Fruit fly (Drosophila melanogaster) whole organism, embryonic: Measurements from ENCODE around the gene Tnks.

Experiments
- Abd-B ChIP-seq: fragments of 200-800 bp; sonication (Bioruptor generic); optimal IDR thresholded peaks from 2 replicates; lab custom pipeline; 2018; ENCODE audit warnings: missing biosample characterization, mild to moderate bottlenecking, missing genetic modification characterization, moderate library complexity
- Antp ChIP-seq: fragments of 200-800 bp; sonication (Bioruptor generic); optimal IDR thresholded peaks from 3 replicates; lab custom pipeline; 2016; ENCODE audit warnings: missing biosample characterization, missing genetic modification characterization
- Asciz ChIP-seq: fragments of 200-800 bp; sonication (Bioruptor generic); optimal IDR thresholded peaks from 2 replicates; lab custom pipeline; 2017; ENCODE audit warnings: missing biosample characterization, mild to moderate bottlenecking, missing genetic modification characterization, missing genetic modification reagents
- Atf6 ChIP-seq: fragments of 200-800 bp; sonication (Bioruptor generic); IDR thresholded peaks from 2 replicates; pipeline ENCODE4 v1.3.6; 2022; ENCODE audit warnings: missing biosample characterization, missing genetic modification characterization
- CG11695 ChIP-seq: fragments of 200-800 bp; sonication (Bioruptor generic); IDR thresholded peaks from 3 replicates; pipeline ENCODE4 v1.3.6; 2022; ENCODE audit warnings: missing biosample characterization, missing genetic modification characterization
- CG12155 ChIP-seq: fragments of 200-800 bp; sonication (Bioruptor generic); optimal IDR thresholded peaks from 3 replicates; lab custom pipeline; 2016; ENCODE audit warnings: missing biosample characterization, missing genetic modification characterization
- CG17361 ChIP-seq: fragments of 200-800 bp; sonication (Bioruptor generic); IDR thresholded peaks from 3 replicates; pipeline ENCODE4 v1.3.6; 2022; ENCODE audit warnings: missing biosample characterization, missing genetic modification characterization
- CG17568 ChIP-seq: fragments of 200-800 bp; sonication (Bioruptor generic); optimal IDR thresholded peaks from 2 replicates; lab custom pipeline; 2018; ENCODE audit warnings: missing biosample characterization, mild to moderate bottlenecking, missing genetic modification characterization, moderate library complexity
- CG1792 ChIP-seq: fragments of 200-800 bp; sonication (Bioruptor generic); optimal IDR thresholded peaks from 2 replicates; lab custom pipeline; 2016; ENCODE audit warnings: missing biosample characterization, missing genetic modification characterization
- CG18619 ChIP-seq: fragments of 200-800 bp; sonication (Bioruptor generic); optimal IDR thresholded peaks from 3 replicates; lab custom pipeline; 2017; ENCODE audit warnings: missing biosample characterization, mild to moderate bottlenecking, missing genetic modification characterization
- CG18764 ChIP-seq: fragments of 200-800 bp; sonication (Bioruptor generic); optimal IDR thresholded peaks from 3 replicates; lab custom pipeline; 2016; ENCODE audit warnings: missing biosample characterization, missing genetic modification characterization
- CG3065 ChIP-seq: fragments of 200-800 bp; sonication (Bioruptor generic); optimal IDR thresholded peaks from 2 replicates; lab custom pipeline; 2016; ENCODE audit warnings: missing biosample characterization, missing genetic modification characterization
- CG3281 ChIP-seq: fragments of 200-800 bp; sonication (Bioruptor generic); optimal IDR thresholded peaks from 3 replicates; lab custom pipeline; 2017; ENCODE audit warnings: missing biosample characterization, mild to moderate bottlenecking, missing genetic modification characterization
- CG33557 ChIP-seq: fragments of 200-800 bp; sonication (Bioruptor generic); optimal IDR thresholded peaks from 2 replicates; lab custom pipeline; 2019; ENCODE audit warnings: missing biosample characterization, mild to moderate bottlenecking, missing genetic modification characterization, moderate library complexity
- CG4282 ChIP-seq: fragments of 200-800 bp; sonication (Bioruptor generic); optimal IDR thresholded peaks from 2 replicates; lab custom pipeline; 2016; ENCODE audit warnings: missing biosample characterization, missing genetic modification characterization
- CG4730 ChIP-seq: fragments of 200-800 bp; sonication (Bioruptor generic); IDR thresholded peaks from 2 replicates; pipeline ENCODE4 v1.3.6; 2022; ENCODE audit warnings: missing biosample characterization, missing genetic modification characterization
- CG6272 ChIP-seq: fragments of 200-800 bp; sonication (Bioruptor generic); IDR thresholded peaks from 2 replicates; pipeline ENCODE4 v1.3.6; 2022; ENCODE audit warnings: missing biosample characterization, missing genetic modification characterization
- CG6654 ChIP-seq: fragments of 200-800 bp; sonication (Bioruptor generic); optimal IDR thresholded peaks from 2 replicates; lab custom pipeline; 2017; ENCODE audit warnings: missing biosample characterization, mild to moderate bottlenecking, missing genetic modification characterization
- CG6813 ChIP-seq: fragments of 200-800 bp; sonication (Bioruptor generic); optimal IDR thresholded peaks from 2 replicates; lab custom pipeline; 2017; ENCODE audit warnings: missing biosample characterization, missing genetic modification characterization, mild to moderate bottlenecking, moderate library complexity, missing genetic modification reagents
- CG6854 ChIP-seq: fragments of 200-800 bp; sonication (Bioruptor generic); optimal IDR thresholded peaks from 3 replicates; lab custom pipeline; 2017; ENCODE audit warnings: missing biosample characterization, mild to moderate bottlenecking, missing genetic modification characterization
- CG7357 ChIP-seq: fragments of 200-800 bp; sonication (Bioruptor generic); IDR thresholded peaks from 3 replicates; pipeline ENCODE4 v1.3.6; 2022; ENCODE audit warnings: missing biosample characterization, missing genetic modification characterization
- CG8765 ChIP-seq: fragments of 200-800 bp; sonication (Bioruptor generic); IDR thresholded peaks from 2 replicates; pipeline ENCODE4 v1.3.6; 2022; ENCODE audit warnings: missing biosample characterization, missing genetic modification characterization
- Dip3 ChIP-seq: fragments of 200-800 bp; sonication (Bioruptor generic); optimal IDR thresholded peaks from 3 replicates; lab custom pipeline; 2016; ENCODE audit warnings: missing biosample characterization, missing genetic modification characterization
- Drgx ChIP-seq: fragments of 200-800 bp; sonication (Bioruptor generic); IDR thresholded peaks from 2 replicates; pipeline ENCODE4 v1.3.6; 2022; ENCODE audit warnings: missing biosample characterization, missing genetic modification characterization
- Elba2 ChIP-seq: fragments of 200-800 bp; sonication (Bioruptor generic); optimal IDR thresholded peaks from 3 replicates; lab custom pipeline; 2016; ENCODE audit warnings: missing biosample characterization, missing genetic modification characterization
- HHEX ChIP-seq: fragments of 200-800 bp; sonication (Bioruptor generic); optimal IDR thresholded peaks from 3 replicates; lab custom pipeline; 2017; ENCODE audit warnings: missing biosample characterization, mild to moderate bottlenecking, missing genetic modification characterization, missing genetic modification reagents
- Jarid2 ChIP-seq: fragments of 200-800 bp; sonication (Bioruptor generic); optimal IDR thresholded peaks from 3 replicates; lab custom pipeline; 2017; ENCODE audit warnings: mild to moderate bottlenecking, missing biosample characterization, missing genetic modification reagents, missing genetic modification characterization
- Opbp ChIP-seq: fragments of 200-800 bp; sonication (Bioruptor generic); IDR thresholded peaks from 3 replicates; pipeline ENCODE4 v1.3.6; 2022; ENCODE audit warnings: missing biosample characterization, missing genetic modification characterization; ENCODE audit not compliant: partially characterized antibody
- Rx ChIP-seq: fragments of 200-800 bp; sonication (Bioruptor generic); IDR thresholded peaks from 2 replicates; pipeline ENCODE4 v1.3.6; 2022; ENCODE audit warnings: missing biosample characterization, missing genetic modification characterization
- Stat92E ChIP-seq, 3 experiments: fragments of >200 bp in 2 of 3; fragments of 200-800 bp in 1 of 3; sonication (Bioruptor generic) in 1 of 3; optimal IDR thresholded peaks; 2 replicates each; lab custom pipeline; 2017 to 2019; ENCODE audit warnings: missing biosample characterization in 3 of 3, missing genetic modification characterization in 3 of 3, mild to moderate bottlenecking in 1 of 3, moderate library complexity in 1 of 3
- Trl ChIP-seq, 3 experiments: fragments of >200 bp in 2 of 3; fragments of 200-800 bp in 1 of 3; sonication (Bioruptor generic) in 1 of 3; optimal IDR thresholded peaks; 2 replicates in 1 of 3; 3 replicates in 2 of 3; lab custom pipeline; 2016 to 2017; ENCODE audit warnings: missing biosample characterization in 1 of 3, missing genetic modification characterization in 1 of 3
- YL-1 ChIP-seq: fragments of 200-800 bp; sonication (Bioruptor generic); optimal IDR thresholded peaks from 3 replicates; lab custom pipeline; 2017; ENCODE audit warnings: missing biosample characterization, mild to moderate bottlenecking, missing genetic modification characterization
- ab ChIP-seq: fragments of 200-800 bp; sonication (Bioruptor generic); optimal IDR thresholded peaks from 2 replicates; lab custom pipeline; 2016; ENCODE audit warnings: missing biosample characterization, missing genetic modification characterization
- croc ChIP-seq: fragments of 200-800 bp; sonication (Bioruptor generic); conservative IDR thresholded peaks from 3 replicates; pipeline ENCODE4 v1.3.6; 2022; ENCODE audit warnings: missing biosample characterization, missing genetic modification characterization
- dimm ChIP-seq: fragments of 200-800 bp; sonication (Bioruptor generic); IDR thresholded peaks from 2 replicates; pipeline ENCODE4 v1.3.6; 2022; ENCODE audit warnings: missing biosample characterization, missing genetic modification characterization
- dmrt11E ChIP-seq: fragments of 200-800 bp; sonication (Bioruptor generic); optimal IDR thresholded peaks from 3 replicates; lab custom pipeline; 2018; ENCODE audit warnings: missing biosample characterization, mild to moderate bottlenecking, missing genetic modification characterization, moderate library complexity
- dpn ChIP-seq, 2 experiments: fragments of 200-800 bp; sonication (Bioruptor generic); optimal IDR thresholded peaks; 3 replicates each; lab custom pipeline; 2016; ENCODE audit warnings: missing biosample characterization in 2 of 2, missing genetic modification characterization in 2 of 2
- en ChIP-seq: fragments of 200-800 bp; sonication (Bioruptor generic); optimal IDR thresholded peaks from 2 replicates; lab custom pipeline; 2016; ENCODE audit warnings: missing biosample characterization, missing genetic modification characterization
- grn ChIP-seq: fragments of 200-800 bp; sonication (Bioruptor generic); optimal IDR thresholded peaks from 3 replicates; lab custom pipeline; 2017; ENCODE audit warnings: missing biosample characterization, missing genetic modification characterization
- her ChIP-seq: fragments of 200-800 bp; sonication (Bioruptor generic); optimal IDR thresholded peaks from 2 replicates; lab custom pipeline; 2016; ENCODE audit warnings: missing biosample characterization, missing genetic modification characterization
- mirr ChIP-seq: fragments of 200-800 bp; sonication (Bioruptor generic); optimal IDR thresholded peaks from 3 replicates; lab custom pipeline; 2018; ENCODE audit warnings: missing biosample characterization, mild to moderate bottlenecking, missing genetic modification characterization
- nerfin-2 ChIP-seq: fragments of 200-800 bp; sonication (Bioruptor generic); IDR thresholded peaks from 2 replicates; pipeline ENCODE4 v1.3.6; 2022; ENCODE audit warnings: missing biosample characterization, missing genetic modification characterization; ENCODE audit not compliant: partially characterized antibody
- org-1 ChIP-seq: fragments of 200-800 bp; sonication (Bioruptor generic); optimal IDR thresholded peaks from 2 replicates; lab custom pipeline; 2017; ENCODE audit warnings: missing biosample characterization, missing genetic modification characterization
- pfk ChIP-seq: fragments of 200-800 bp; sonication (Bioruptor generic); optimal IDR thresholded peaks from 2 replicates; lab custom pipeline; 2018; ENCODE audit warnings: missing biosample characterization, mild to moderate bottlenecking, missing genetic modification characterization, moderate library complexity
- prd ChIP-seq, 3 experiments: fragments of >200 bp in 2 of 3; fragments of 200-800 bp in 1 of 3; sonication (Bioruptor generic) in 1 of 3; optimal IDR thresholded peaks in 2 of 3; IDR thresholded peaks in 1 of 3; 2 replicates in 2 of 3; 3 replicates in 1 of 3; pipeline versions ENCODE4 v1.3.6 to Lab custom; 2017 to 2022; ENCODE audit warnings: missing biosample characterization in 1 of 3, missing genetic modification characterization in 1 of 3
- pzg ChIP-seq: fragments of 200-800 bp; sonication (Bioruptor generic); optimal IDR thresholded peaks from 3 replicates; lab custom pipeline; 2018; ENCODE audit warnings: missing biosample characterization, mild to moderate bottlenecking, missing genetic modification characterization, moderate library complexity
- schlank ChIP-seq: fragments of 200-800 bp; sonication (Bioruptor generic); optimal IDR thresholded peaks from 2 replicates; lab custom pipeline; 2018; ENCODE audit warnings: missing biosample characterization, mild to moderate bottlenecking, missing genetic modification characterization
- sim ChIP-seq: fragments of 200-800 bp; sonication (Bioruptor generic); IDR thresholded peaks from 2 replicates; pipeline ENCODE4 v1.3.6; 2022; ENCODE audit warnings: missing biosample characterization, missing genetic modification characterization
- sima ChIP-seq: fragments of 200-800 bp; sonication (Bioruptor generic); optimal IDR thresholded peaks from 2 replicates; lab custom pipeline; 2016; ENCODE audit warnings: missing biosample characterization, missing genetic modification characterization

The Tnks gene

dm6 chr3R:25684859-25685258 is 23.8 kb upstream of the Tnks start, which contains the start of gene RpL27 (continued):
- peak; percentile 40 for TF ChIP-seq CG3065 (GFP tag; lab: Kevin White, UChicago)
- TF ChIP-seq CG4282 (GFP tag; lab: Kevin White, UChicago), result no peak
- TF ChIP-seq nerfin-2 (GFP tag; lab: Robert Waterston, UW), result no peak
- TF ChIP-seq Opbp (GFP tag; lab: Robert Waterston, UW), result peak; percentile 72
- TF ChIP-seq CG6654 (GFP tag; lab: Kevin White, UChicago), result peak; percentile 8
- peak; percentile 90 for TF ChIP-seq pzg (GFP tag; lab: Kevin White, UChicago)
- TF ChIP-seq croc (GFP tag; lab: Robert Waterston, UW), result peak; percentile 44; the same call in 2 of the 3 replicates
- peak; percentile 83 for TF ChIP-seq schlank
- TF ChIP-seq dimm, result no peak
- peak; percentile 86 for TF ChIP-seq mirr
- TF ChIP-seq Trl (optimal IDR thresholded peaks at IDR 0.05; lab: Kevin White, UChicago), result no peak
- peak; percentile 84 for TF ChIP-seq Trl (GFP tag; optimal IDR thresholded peaks at IDR 0.05; lab: Kevin White, UChicago)
- peak; percentile 84 for TF ChIP-seq CG18619
- peak; percentile 97 for TF ChIP-seq YL-1
- peak; percentile 12 for TF ChIP-seq org-1 (GFP tag; lab: Kevin White, UChicago)
- peak; percentile 81; the same call in 2 of the 3 replicates for TF ChIP-seq CG17361 (GFP tag; lab: Robert Waterston, UW)
- TF ChIP-seq CG11695, result peak; percentile 51; the same call in 1 of the 3 replicates
- TF ChIP-seq Abd-B, result no peak
- TF ChIP-seq CG1792 (GFP tag; lab: Kevin White, UChicago), result peak; percentile 27
- peak; percentile 30 for TF ChIP-seq CG6272 (GFP tag; lab: Robert Waterston, UW)
- peak; percentile 84 for TF ChIP-seq HHEX (GFP tag; lab: Kevin White, UChicago)
- TF ChIP-seq Antp (GFP tag; lab: Kevin White, UChicago), result peak; percentile 33
- TF ChIP-seq CG18764, result peak; percentile 73
- no peak for TF ChIP-seq CG8765 (GFP tag; lab: Robert Waterston, UW)
- TF ChIP-seq dmrt11E (tag; lab: Kevin White, UChicago), result peak; percentile 64
- TF ChIP-seq en (GFP tag; lab: Kevin White, UChicago), result peak; percentile 70
- TF ChIP-seq CG33557, result peak; percentile 71
- TF ChIP-seq Elba2 (GFP tag; lab: Kevin White, UChicago), result no peak
- TF ChIP-seq sim, result peak; percentile 53; the same call in 1 of the 2 replicates
- TF ChIP-seq pfk (GFP tag; lab: Kevin White, UChicago), result peak; percentile 79
- peak; percentile 90 for TF ChIP-seq CG6813 (GFP tag; lab: Kevin White, UChicago)
- TF ChIP-seq CG6854, result peak; percentile 81
- TF ChIP-seq Dip3 (GFP tag; lab: Kevin White, UChicago), result peak; percentile 66
- peak; percentile 75 for TF ChIP-seq Atf6 (GFP tag; lab: Robert Waterston, UW)
- TF ChIP-seq CG7357 (GFP tag; lab: Robert Waterston, UW), result no peak
- TF ChIP-seq dpn (GFP tag; optimal IDR thresholded peaks at IDR 0.05; lab: Kevin White, UChicago), result peak; percentile 45 to 83
- TF ChIP-seq prd (optimal IDR thresholded peaks at IDR 0.05; lab: Kevin White, UChicago), result no peak
- peak; percentile 46; the same call in 2 of the 3 replicates for TF ChIP-seq prd (GFP tag; IDR thresholded peaks at IDR 0.05; lab: Robert Waterston, UW)
- peak; percentile 81 for TF ChIP-seq her (GFP tag; lab: Kevin White, UChicago)
- peak; percentile 41 for TF ChIP-seq CG12155 (GFP tag; lab: Kevin White, UChicago)
- no peak for TF ChIP-seq ab
- peak; percentile 66 for TF ChIP-seq Jarid2 (GFP tag; lab: Kevin White, UChicago)
- TF ChIP-seq CG17568 (GFP tag; lab: Kevin White, UChicago), result peak; percentile 89
- peak; percentile 46 for TF ChIP-seq sima (GFP tag; lab: Kevin White, UChicago)
- TF ChIP-seq grn (GFP tag; lab: Kevin White, UChicago), result peak; percentile 39
- TF ChIP-seq Rx (GFP tag; lab: Robert Waterston, UW), result peak; percentile 57
- peak; percentile 39; the same call in 1 of the 2 replicates for TF ChIP-seq Drgx
- TF ChIP-seq CG4730 (GFP tag; lab: Robert Waterston, UW), result peak; percentile 31; the same call in 1 of the 2 replicates
- TF ChIP-seq Asciz (GFP tag; lab: Kevin White, UChicago), result peak; percentile 75
- TF ChIP-seq Stat92E (GFP tag; optimal IDR thresholded peaks at IDR 0.05; lab: Kevin White, UChicago), result peak in 1 of 3 experiments; percentile 67
- TF ChIP-seq CG3281, result peak; percentile 92
